Worm (Caenorhabditis elegans) whole organism, young adult: Measurements from ENCODE around the gene abu-9.
A peak's percentile ranks its signal among the peaks of the same experiment; 100 is the strongest.

Experiments used
- B0336.3 ChIP-seq: fragments of 200-800 bp; sonication (Bioruptor generic); IDR thresholded peaks from 2 replicates; pipeline ENCODE4 v1.3.6; 2022; ENCODE audit warnings: missing genetic modification characterization, missing compliant biosample characterization
- C17E4.6 ChIP-seq: fragments of 200-800 bp; sonication (Bioruptor generic); IDR thresholded peaks from 2 replicates; pipeline ENCODE4 v1.3.6; 2022; ENCODE audit warnings: missing genetic modification reagents, missing genetic modification characterization, missing compliant biosample characterization
- F23B12.7 ChIP-seq: sonication (generic microtip); optimal IDR thresholded peaks from 2 replicates; lab custom pipeline; 2017; ENCODE audit warnings: missing genetic modification characterization, mild to moderate bottlenecking, missing compliant biosample characterization, antibody characterized with exemption, moderate library complexity; ENCODE audit not compliant: insufficient read depth
- F33H1.4 ChIP-seq: fragments of 200-800 bp; sonication (Bioruptor generic); IDR thresholded peaks from 2 replicates; pipeline ENCODE4 v1.3.6; 2022; ENCODE audit warnings: missing genetic modification reagents, missing genetic modification characterization, missing compliant biosample characterization
- F37B4.10 ChIP-seq: fragments of 200-800 bp; sonication (Bioruptor generic); IDR thresholded peaks from 2 replicates; pipeline ENCODE4 v1.3.6; 2022; ENCODE audit warnings: missing genetic modification characterization, missing compliant biosample characterization
- F39B2.1 ChIP-seq: fragments of 200-800 bp; sonication (Bioruptor generic); IDR thresholded peaks from 2 replicates; pipeline ENCODE4 v1.3.6; 2022; ENCODE audit warnings: missing genetic modification reagents, missing genetic modification characterization, missing compliant biosample characterization
- F55B11.4 ChIP-seq: sonication (generic microtip); optimal IDR thresholded peaks from 2 replicates; lab custom pipeline; 2016; ENCODE audit warnings: missing compliant biosample characterization, missing genetic modification characterization, borderline replicate concordance; ENCODE audit not compliant: insufficient read depth
- K11D2.4 ChIP-seq: fragments of 200-800 bp; sonication (Bioruptor generic); IDR thresholded peaks from 2 replicates; pipeline ENCODE4 v1.3.6; 2022; ENCODE audit warnings: missing genetic modification reagents, missing genetic modification characterization, missing compliant biosample characterization
- T07F8.4 ChIP-seq: sonication (generic microtip); optimal IDR thresholded peaks from 2 replicates; lab custom pipeline; 2016; ENCODE audit warnings: mild to moderate bottlenecking, missing genetic modification characterization, moderate library complexity, missing compliant biosample characterization
- Y56A3A.18 ChIP-seq: fragments of 200-800 bp; sonication (Bioruptor generic); IDR thresholded peaks from 2 replicates; pipeline ENCODE4 v1.3.6; 2022; ENCODE audit warnings: missing genetic modification reagents, missing genetic modification characterization, missing compliant biosample characterization
- Y79H2A.3 ChIP-seq: fragments of 200-800 bp; sonication (Bioruptor generic); conservative IDR thresholded peaks from 2 replicates; pipeline ENCODE4 v1.3.6; 2022; ENCODE audit warnings: missing genetic modification reagents, missing genetic modification characterization, missing compliant biosample characterization
- ccch-3 ChIP-seq: fragments of 200-800 bp; sonication (Bioruptor generic); optimal IDR thresholded peaks from 2 replicates; lab custom pipeline; 2018; ENCODE audit warnings: mild to moderate bottlenecking, missing genetic modification characterization, missing compliant biosample characterization
- cebp-1 ChIP-seq, 2 experiments: fragments of 200-800 bp in 1 of 2; sonication (Bioruptor generic) in 1 of 2; sonication (generic microtip) in 1 of 2; IDR thresholded peaks in 1 of 2; optimal IDR thresholded peaks in 1 of 2; 2 replicates each; pipeline versions ENCODE4 v1.3.6 to Lab custom; 2017 to 2022; ENCODE audit warnings: missing compliant biosample characterization in 2 of 2, missing genetic modification characterization in 2 of 2, mild to moderate bottlenecking in 1 of 2, missing genetic modification reagents in 1 of 2, moderate library complexity in 1 of 2
- ceh-91 ChIP-seq: fragments of 200-800 bp; sonication (Bioruptor generic); IDR thresholded peaks from 2 replicates; pipeline ENCODE4 v1.3.6; 2022; ENCODE audit warnings: missing genetic modification reagents, missing genetic modification characterization, missing compliant biosample characterization
- dox-1 ChIP-seq: fragments of 200-800 bp; sonication (Bioruptor generic); IDR thresholded peaks from 2 replicates; pipeline ENCODE4 v1.3.6; 2022; ENCODE audit warnings: missing genetic modification reagents, missing genetic modification characterization, missing compliant biosample characterization
- dpff-1 ChIP-seq: sonication (generic microtip); optimal IDR thresholded peaks from 2 replicates; lab custom pipeline; 2017; ENCODE audit warnings: mild to moderate bottlenecking, missing genetic modification characterization, missing compliant biosample characterization
- egl-44 ChIP-seq: fragments of 200-800 bp; sonication (Bioruptor generic); IDR thresholded peaks from 2 replicates; pipeline ENCODE4 v1.3.6; 2022; ENCODE audit warnings: missing genetic modification reagents, missing genetic modification characterization, missing compliant biosample characterization
- ekl-4 ChIP-seq: fragments of 200-800 bp; sonication (Bioruptor generic); IDR thresholded peaks from 2 replicates; pipeline ENCODE4 v1.3.6; 2022; ENCODE audit warnings: missing genetic modification reagents, missing genetic modification characterization, missing compliant biosample characterization
- ets-4 ChIP-seq: fragments of 200-800 bp; sonication (Bioruptor generic); optimal IDR thresholded peaks from 2 replicates; lab custom pipeline; 2018; ENCODE audit warnings: mild to moderate bottlenecking, missing genetic modification characterization, missing compliant biosample characterization
- hmg-20 ChIP-seq: fragments of 200-800 bp; sonication (Bioruptor generic); IDR thresholded peaks from 2 replicates; pipeline ENCODE4 v1.3.6; 2022; ENCODE audit warnings: missing genetic modification reagents, missing genetic modification characterization, missing compliant biosample characterization
- let-526 ChIP-seq: fragments of 200-800 bp; sonication (Bioruptor generic); IDR thresholded peaks from 2 replicates; pipeline ENCODE4 v1.3.6; 2022; ENCODE audit warnings: missing genetic modification reagents, missing genetic modification characterization, missing compliant biosample characterization
- lin-35 ChIP-seq, 3 experiments: fragments of 150-350 bp in 2 of 3; sonication (generic microtip) in 1 of 3; optimal IDR thresholded peaks; 2 replicates each; lab custom pipeline; 2014 to 2018; ENCODE audit warnings: missing biosample characterization in 3 of 3, missing genetic modification characterization in 3 of 3, missing genetic modification reagents in 3 of 3
- lir-1 ChIP-seq: fragments of 200-800 bp; sonication (Bioruptor generic); conservative IDR thresholded peaks from 2 replicates; pipeline ENCODE4 v1.3.6; 2022; ENCODE audit warnings: missing genetic modification reagents, missing genetic modification characterization, missing compliant biosample characterization
- lsl-1 ChIP-seq: fragments of 200-800 bp; sonication (Bioruptor generic); optimal IDR thresholded peaks from 2 replicates; lab custom pipeline; 2018; ENCODE audit warnings: mild to moderate bottlenecking, missing genetic modification characterization, moderate library complexity, missing compliant biosample characterization
- madf-3 ChIP-seq: fragments of 200-800 bp; sonication (Bioruptor generic); IDR thresholded peaks from 2 replicates; pipeline ENCODE4 v1.3.6; 2022; ENCODE audit warnings: missing genetic modification reagents, missing genetic modification characterization, missing compliant biosample characterization
- mel-28 ChIP-seq: sonication (generic microtip); optimal IDR thresholded peaks from 2 replicates; lab custom pipeline; 2016; ENCODE audit warnings: borderline replicate concordance, mild to moderate bottlenecking, missing genetic modification characterization, missing compliant biosample characterization
- nhr-80 ChIP-seq: sonication (generic microtip); optimal IDR thresholded peaks from 2 replicates; lab custom pipeline; 2016; ENCODE audit warnings: missing genetic modification characterization, missing compliant biosample characterization
- pbrm-1 ChIP-seq: fragments of 200-800 bp; sonication (Bioruptor generic); IDR thresholded peaks from 2 replicates; pipeline ENCODE4 v1.3.6; 2022; ENCODE audit warnings: missing genetic modification reagents, missing genetic modification characterization, missing compliant biosample characterization
- rcor-1 ChIP-seq: fragments of 200-800 bp; sonication (Bioruptor generic); IDR thresholded peaks from 2 replicates; pipeline ENCODE4 v1.3.6; 2022; ENCODE audit warnings: missing genetic modification reagents, missing genetic modification characterization, missing compliant biosample characterization
- sea-2 ChIP-seq: fragments of 200-800 bp; sonication (Bioruptor generic); IDR thresholded peaks from 2 replicates; pipeline ENCODE4 v1.3.6; 2022; ENCODE audit warnings: missing genetic modification characterization, missing compliant biosample characterization
- snpc-1.3 ChIP-seq: sonication (generic microtip); optimal IDR thresholded peaks from 2 replicates; lab custom pipeline; 2017; ENCODE audit warnings: missing genetic modification characterization, mild to moderate bottlenecking, missing compliant biosample characterization, antibody characterized with exemption, moderate library complexity, missing genotype, missing genetic modification reagents; ENCODE audit not compliant: insufficient read depth
- xnd-1 ChIP-seq: sonication (generic microtip); optimal IDR thresholded peaks from 2 replicates; lab custom pipeline; 2016; ENCODE audit warnings: missing genotype, missing genetic modification reagents, missing genetic modification characterization, missing compliant biosample characterization
- zfh-2 ChIP-seq: fragments of 200-800 bp; sonication (Bioruptor generic); conservative IDR thresholded peaks from 2 replicates; pipeline ENCODE4 v1.3.6; 2022; ENCODE audit warnings: missing genetic modification reagents, missing genetic modification characterization, missing compliant biosample characterization
- zim-3 ChIP-seq: sonication (generic microtip); optimal IDR thresholded peaks from 2 replicates; lab custom pipeline; 2017; ENCODE audit warnings: mild to moderate bottlenecking, missing genetic modification characterization, moderate library complexity, missing compliant biosample characterization
- ztf-18 ChIP-seq: sonication (generic microtip); optimal IDR thresholded peaks from 2 replicates; lab custom pipeline; 2016; ENCODE audit warnings: missing genotype, mild to moderate bottlenecking, missing genetic modification characterization, missing compliant biosample characterization

The abu-9 gene

DNA sequence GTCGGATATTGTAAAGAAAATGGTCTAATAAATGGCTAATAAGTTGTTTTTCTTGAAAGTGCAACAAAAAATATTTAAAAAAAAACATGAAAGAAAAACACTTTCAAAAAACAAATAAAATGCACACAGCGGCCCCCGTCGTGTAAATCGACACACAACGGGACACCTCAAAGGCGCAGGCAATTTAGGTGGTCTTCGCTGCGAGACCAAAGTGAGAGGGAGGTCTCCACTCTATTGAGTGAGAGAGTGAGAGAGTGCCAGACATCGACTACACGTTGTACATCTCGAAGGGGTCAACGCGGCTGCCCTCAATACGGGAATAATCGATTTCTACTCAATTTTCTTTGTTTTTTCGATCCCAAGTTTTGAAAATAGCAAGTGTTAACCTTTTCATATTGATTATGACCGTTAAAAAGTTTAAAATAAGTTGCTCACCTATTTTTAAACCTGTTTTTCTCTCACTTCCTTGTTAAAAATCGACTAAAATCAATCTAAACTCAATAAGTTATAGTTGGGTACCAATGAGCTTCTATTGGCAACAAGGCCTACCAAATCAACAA is 35.1 kb upstream of the abu-9 start, which contains the start of gene sec-16A.2 (continued):
- TF ChIP-seq F37B4.10, result no peak
- no peak for TF ChIP-seq ceh-91 (GFP tag; lab: Robert Waterston, UW)
- TF ChIP-seq ccch-3 (GFP tag; lab: Kevin White, UChicago), result no peak
- TF ChIP-seq K11D2.4 (GFP tag; lab: Robert Waterston, UW), result no peak
- TF ChIP-seq sea-2 (GFP tag; lab: Robert Waterston, UW), result no peak
- no peak for TF ChIP-seq Y79H2A.3
- no peak for TF ChIP-seq xnd-1
- no peak for TF ChIP-seq T07F8.4 (tag; lab: Kevin White, UChicago)
- no peak for TF ChIP-seq egl-44 (GFP tag; lab: Robert Waterston, UW)
- peak; percentile 78 for TF ChIP-seq nhr-80 (tag; lab: Kevin White, UChicago)
- TF ChIP-seq F55B11.4 (tag; lab: Kevin White, UChicago), result no peak
- no peak for TF ChIP-seq dpff-1 (tag; lab: Kevin White, UChicago)
- TF ChIP-seq snpc-1.3 (tag; lab: Kevin White, UChicago), result no peak
- TF ChIP-seq ets-4 (GFP tag; lab: Kevin White, UChicago), result no peak
- TF ChIP-seq dox-1, result peak; percentile 60; the same call in 1 of the 2 replicates
- no peak for TF ChIP-seq lir-1
- no peak for TF ChIP-seq zim-3 (tag; lab: Kevin White, UChicago)

DNA sequence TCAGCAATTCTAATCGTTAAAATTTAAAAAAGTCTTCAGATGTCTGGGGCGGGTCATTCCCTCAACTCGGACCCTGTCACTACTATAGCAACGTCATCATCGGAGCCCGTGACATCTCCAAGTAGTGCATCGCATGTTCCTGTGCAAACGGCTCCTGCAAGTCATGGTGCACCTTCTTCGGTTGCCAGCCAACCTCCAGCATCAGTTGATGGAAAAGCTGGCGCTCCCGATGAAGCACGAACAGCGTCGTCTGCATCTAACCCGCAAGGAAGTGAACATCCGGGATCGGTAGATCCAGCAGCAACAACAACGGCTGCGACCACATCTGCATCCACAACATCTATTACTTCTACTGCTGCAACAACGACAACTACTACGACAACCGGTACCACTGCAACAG is 27.3 kb upstream of the abu-9 start, which contains the start of gene R09F10.3:
Gene R09F10.3 (plus strand): TSS at position 40 of the 400 bp plus-strand sequence.
- TF ChIP-seq sea-2 (GFP tag; lab: Robert Waterston, UW), result peak; percentile 14; the same call in 1 of the 2 replicates
- no peak for TF ChIP-seq ztf-18
- TF ChIP-seq zfh-2, result peak; percentile 65
- no peak for TF ChIP-seq F39B2.1 (GFP tag; lab: Robert Waterston, UW)

DNA sequence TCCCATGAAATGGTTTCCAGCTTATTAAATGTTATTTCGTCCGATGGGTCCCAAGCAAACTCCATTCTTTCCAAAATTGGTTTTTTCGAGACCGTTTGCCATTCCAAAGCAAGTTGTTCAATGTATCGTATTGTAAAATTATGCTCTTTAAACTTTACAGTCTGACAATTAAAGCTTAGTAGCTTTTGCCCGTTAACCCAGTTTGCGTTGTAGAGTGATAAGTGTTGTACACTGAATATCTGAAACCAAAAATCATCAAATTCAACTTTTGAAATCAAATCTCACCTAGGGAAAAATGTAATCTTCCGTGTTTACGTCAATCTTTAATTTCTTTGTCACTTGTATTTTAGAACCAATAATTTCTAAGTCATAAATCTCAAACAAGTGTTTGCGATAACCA is 24.6 kb upstream of the abu-9 start:
- TF ChIP-seq xnd-1 (no peak), F33H1.4 (GFP tag; lab: Robert Waterston, UW) (no peak), let-526 (GFP tag; lab: Robert Waterston, UW) (no peak)
- TF ChIP-seq, all 124 proteins: peak for 0

DNA sequence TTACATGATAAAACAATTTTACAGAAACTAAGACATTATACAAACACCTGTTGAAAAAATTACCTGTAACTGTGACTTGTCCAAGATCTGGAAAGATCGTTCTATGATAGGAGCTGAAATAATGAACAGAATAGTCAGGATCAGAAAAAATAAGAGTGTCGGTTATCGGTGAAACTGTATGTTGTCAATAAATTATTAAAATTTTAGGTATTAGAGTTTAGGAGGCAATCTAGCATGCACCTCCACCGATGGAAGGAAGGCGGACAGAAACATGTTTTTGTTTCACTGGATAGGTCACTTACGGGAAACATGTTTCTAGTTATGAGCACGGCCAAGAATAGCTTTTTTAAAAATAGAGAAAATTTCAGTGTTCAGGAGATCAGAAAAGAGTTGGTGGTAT is 22.4 kb upstream of the abu-9 start, which contains the start of gene ced-13:
Gene ced-13 (minus strand): TSS at position 101 of the 400 bp plus-strand sequence.
- no peak for TF ChIP-seq F39B2.1 (GFP tag; lab: Robert Waterston, UW)
- TF ChIP-seq ekl-4, result no peak

DNA sequence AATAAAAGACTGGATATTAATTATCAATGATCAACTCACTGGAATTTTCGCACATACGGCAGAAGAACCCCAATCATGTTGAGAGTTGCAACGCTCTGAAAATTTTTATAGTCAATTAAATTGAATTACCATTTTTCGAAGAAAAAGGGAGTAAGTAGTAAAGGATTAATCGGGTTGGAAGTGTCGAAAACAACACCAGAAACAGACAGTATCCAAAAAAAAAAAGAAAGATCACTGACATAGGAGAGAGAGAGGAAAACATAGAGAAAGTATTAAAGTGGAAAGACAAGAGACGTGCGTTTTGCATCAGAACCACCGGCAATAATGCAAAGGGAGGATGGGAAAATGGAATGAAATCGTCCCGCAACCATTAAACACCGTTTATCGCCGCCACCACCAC is 19.6 kb upstream of the abu-9 start, which contains the start of gene inx-5:
Gene inx-5 (minus strand): TSS at position 101 of the 400 bp plus-strand sequence.
- TF ChIP-seq B0336.3 (GFP tag; lab: Robert Waterston, UW), result no peak
- TF ChIP-seq, all 124 proteins: peak for 0

DNA sequence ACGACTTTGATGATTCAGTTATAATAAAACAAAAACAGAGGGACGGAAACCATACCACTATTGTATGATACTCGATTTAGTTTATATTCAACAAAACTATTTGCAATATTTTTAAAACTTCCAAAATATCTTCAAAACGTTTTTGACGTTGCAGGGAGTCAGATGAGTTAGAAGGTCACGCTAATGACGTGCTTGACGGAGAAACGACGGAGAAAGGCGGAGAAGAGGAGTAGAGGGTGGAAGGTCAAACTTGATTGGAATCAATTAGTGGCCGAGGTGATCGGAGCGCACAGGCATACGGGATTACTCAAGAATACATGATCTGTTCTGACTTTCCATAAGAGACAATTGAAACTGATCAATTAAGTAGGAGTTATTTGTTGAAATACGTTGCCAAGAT is 19.1 kb upstream of the abu-9 start:
- TF ChIP-seq ceh-91 (GFP tag; lab: Robert Waterston, UW) (no peak), F55B11.4 (tag; lab: Kevin White, UChicago) (no peak), rcor-1 (GFP tag; lab: Robert Waterston, UW) (no peak), C17E4.6 (GFP tag; lab: Robert Waterston, UW) (no peak), cebp-1 (GFP tag; IDR thresholded peaks at IDR 0.05; lab: Robert Waterston, UW) (no peak), cebp-1 (tag; optimal IDR thresholded peaks at IDR 0.05; lab: Kevin White, UChicago) (no peak), lin-35 (GFP tag; optimal IDR thresholded peaks at IDR 0.05; lab: Kevin White, UChicago) (no peak), F23B12.7 (tag; lab: Kevin White, UChicago) (no peak), dox-1 (no peak), madf-3 (GFP tag; lab: Robert Waterston, UW) (no peak), lsl-1 (GFP tag; lab: Kevin White, UChicago) (no peak), hmg-20 (no peak), pbrm-1 (GFP tag; lab: Robert Waterston, UW) (no peak), Y56A3A.18 (GFP tag; lab: Robert Waterston, UW) (no peak), Y79H2A.3 (no peak), mel-28 (tag; lab: Kevin White, UChicago) (no peak)
